Worm (Caenorhabditis elegans): ENCODE results near the gene egg-3.

The egg-3 gene

ce11 chrII:10860840-10861239, 23.4 kb downstream of the egg-3 start, which contains the start of gene M106.3:
Gene M106.3 (minus strand): TSS chrII:10860909.
- no peak for TF ChIP-seq unc-62 (GFP tag; optimal IDR thresholded peaks at IDR 0.05)

ce11 chrII:10859359-10859758, 24.9 kb downstream of the egg-3 start:
- no peak for TF ChIP-seq unc-62 (GFP tag; optimal IDR thresholded peaks at IDR 0.05)

- TF ChIP-seq unc-62 (GFP tag; optimal IDR thresholded peaks at IDR 0.05), result no peak
Measured at ce11 chrII:10857077-10857476, 27.2 kb downstream of the egg-3 start, which contains the start of gene M106.7. Gene M106.7 (minus strand): TSS chrII:10857177.

- TF ChIP-seq unc-62 (GFP tag; optimal IDR thresholded peaks at IDR 0.05), result no peak
Measured at ce11 chrII:10852880-10853279, 31.4 kb downstream of the egg-3 start.

ce11 chrII:10851110-10851509, 33.1 kb downstream of the egg-3 start:
- TF ChIP-seq unc-62 (GFP tag; optimal IDR thresholded peaks at IDR 0.05), result no peak

- no peak for TF ChIP-seq unc-62 (GFP tag; optimal IDR thresholded peaks at IDR 0.05)
Measured at ce11 chrII:10849903-10850302, 34.3 kb downstream of the egg-3 start, which contains the start of gene M106.2. Gene M106.2 (minus strand): TSS chrII:10850003.

- no peak for TF ChIP-seq unc-62 (GFP tag; optimal IDR thresholded peaks at IDR 0.05)
Measured at ce11 chrII:10847057-10847456, 37.2 kb downstream of the egg-3 start.

ce11 chrII:10843527-10843926, 40.7 kb downstream of the egg-3 start, which contains the start of gene M106.8:
Gene M106.8 (minus strand): TSS chrII:10843627.
- TF ChIP-seq unc-62 (GFP tag; optimal IDR thresholded peaks at IDR 0.05), result no peak

ce11 chrII:10840067-10840466, 44.2 kb downstream of the egg-3 start:
- no peak for TF ChIP-seq unc-62 (GFP tag; optimal IDR thresholded peaks at IDR 0.05)

ce11 chrII:10838550-10838949, 45.7 kb downstream of the egg-3 start:
- no peak for TF ChIP-seq unc-62 (GFP tag; optimal IDR thresholded peaks at IDR 0.05)

- no peak for TF ChIP-seq unc-62 (GFP tag; optimal IDR thresholded peaks at IDR 0.05)
Measured at ce11 chrII:10834717-10835116, 49.5 kb downstream of the egg-3 start.
